Worm (Caenorhabditis elegans) whole organism, L3 larva: ENCODE data around the gene pxd-1.

Experiments used
- R02D3.7 ChIP-seq: fragments of 150-350 bp; optimal IDR thresholded peaks from 2 replicates; lab custom pipeline; 2014; ENCODE audit warnings: missing biosample characterization, missing genetic modification characterization
- ZK546.5 ChIP-seq: sonication (generic microtip); optimal IDR thresholded peaks from 2 replicates; lab custom pipeline; 2017; ENCODE audit warnings: missing biosample characterization, missing genetic modification characterization
- aly-2 ChIP-seq: fragments of 150-350 bp; optimal IDR thresholded peaks from 2 replicates; lab custom pipeline; 2014; ENCODE audit warnings: missing biosample characterization, missing genetic modification characterization
- ama-1 ChIP-seq: fragments of 150-350 bp; optimal IDR thresholded peaks from 2 replicates; lab custom pipeline; 2018
- ceh-28 ChIP-seq: fragments of 150-350 bp; optimal IDR thresholded peaks from 2 replicates; lab custom pipeline; 2014; ENCODE audit warnings: missing biosample characterization, missing genetic modification reagents, missing genetic modification characterization
- ceh-82 ChIP-seq: fragments of 150-350 bp; optimal IDR thresholded peaks from 2 replicates; lab custom pipeline; 2014; ENCODE audit warnings: missing biosample characterization, missing genetic modification characterization
- ceh-9 ChIP-seq: sonication (generic microtip); optimal IDR thresholded peaks from 2 replicates; lab custom pipeline; 2018; ENCODE audit warnings: missing biosample characterization, missing genetic modification characterization
- egl-5 ChIP-seq: fragments of 150-350 bp; optimal IDR thresholded peaks from 2 replicates; lab custom pipeline; 2017; ENCODE audit warnings: missing biosample characterization, missing genetic modification reagents, missing genetic modification characterization, inconsistent platforms
- elt-1 ChIP-seq: fragments of 150-350 bp; optimal IDR thresholded peaks from 2 replicates; lab custom pipeline; 2014; ENCODE audit warnings: missing biosample characterization, missing genetic modification characterization
- elt-2 ChIP-seq: sonication (generic microtip); optimal IDR thresholded peaks from 2 replicates; lab custom pipeline; 2016; ENCODE audit warnings: missing genetic modification reagents, mild to moderate bottlenecking, missing genetic modification characterization, missing compliant biosample characterization
- eor-1 ChIP-seq, 2 experiments: fragments of 150-350 bp; optimal IDR thresholded peaks; 2 replicates each; lab custom pipeline; 2014 to 2018; ENCODE audit warnings: missing biosample characterization in 2 of 2, missing genetic modification characterization in 2 of 2
- fkh-10 ChIP-seq: sonication (generic microtip); optimal IDR thresholded peaks from 2 replicates; lab custom pipeline; 2017; ENCODE audit warnings: missing biosample characterization, missing genetic modification reagents, missing genetic modification characterization
- fkh-2 ChIP-seq: fragments of 150-350 bp; optimal IDR thresholded peaks from 2 replicates; lab custom pipeline; 2014; ENCODE audit warnings: missing biosample characterization, missing genetic modification reagents, missing genetic modification characterization
- fos-1 ChIP-seq: fragments of 150-350 bp; optimal IDR thresholded peaks from 2 replicates; lab custom pipeline; 2014; ENCODE audit warnings: missing biosample characterization, missing genetic modification characterization
- hmg-11 ChIP-seq: sonication (generic microtip); optimal IDR thresholded peaks from 2 replicates; lab custom pipeline; 2016; ENCODE audit warnings: missing genetic modification characterization, missing compliant biosample characterization
- lin-39 ChIP-seq: fragments of 150-350 bp; optimal IDR thresholded peaks from 2 replicates; lab custom pipeline; 2018; ENCODE audit warnings: missing biosample characterization, missing genetic modification reagents, missing genetic modification characterization
- lsy-12 ChIP-seq: sonication (generic microtip); optimal IDR thresholded peaks from 2 replicates; lab custom pipeline; 2016; ENCODE audit warnings: mild to moderate bottlenecking, missing genetic modification characterization, missing compliant biosample characterization
- mdl-1 ChIP-seq: fragments of 150-350 bp; optimal IDR thresholded peaks from 2 replicates; lab custom pipeline; 2014; ENCODE audit warnings: missing biosample characterization, missing genetic modification characterization
- mml-1 ChIP-seq: fragments of 150-350 bp; sonication (generic microtip); optimal IDR thresholded peaks from 3 replicates; lab custom pipeline; 2014; ENCODE audit warnings: missing biosample characterization, missing genetic modification characterization
- nfya-1 ChIP-seq: sonication (generic microtip); optimal IDR thresholded peaks from 2 replicates; lab custom pipeline; 2017; ENCODE audit warnings: missing genetic modification characterization, mild to moderate bottlenecking, missing compliant biosample characterization, antibody characterized with exemption, moderate library complexity; ENCODE audit not compliant: insufficient read depth
- nhr-11 ChIP-seq: fragments of 150-350 bp; optimal IDR thresholded peaks from 2 replicates; lab custom pipeline; 2014; ENCODE audit warnings: missing biosample characterization, missing genetic modification characterization
- nhr-23 ChIP-seq: fragments of 150-350 bp; optimal IDR thresholded peaks from 2 replicates; lab custom pipeline; 2014; ENCODE audit warnings: missing biosample characterization, missing genetic modification reagents, missing genetic modification characterization
- nhr-25 ChIP-seq: sonication (generic microtip); optimal IDR thresholded peaks from 2 replicates; lab custom pipeline; 2017; ENCODE audit warnings: missing biosample characterization, missing genetic modification characterization
- nhr-28 ChIP-seq: fragments of 150-350 bp; optimal IDR thresholded peaks from 2 replicates; lab custom pipeline; 2014; ENCODE audit warnings: missing biosample characterization, missing genetic modification characterization
- nhr-76 ChIP-seq: fragments of 150-350 bp; sonication (generic microtip); optimal IDR thresholded peaks from 5 replicates; lab custom pipeline; 2014; ENCODE audit warnings: missing biosample characterization, missing genetic modification characterization
- pha-4 ChIP-seq: fragments of 150-350 bp; optimal IDR thresholded peaks from 2 replicates; lab custom pipeline; 2014; ENCODE audit warnings: missing biosample characterization, missing genetic modification reagents, missing genetic modification characterization
- sea-2 ChIP-seq: fragments of 150-350 bp; sonication (generic microtip); optimal IDR thresholded peaks from 4 replicates; lab custom pipeline; 2014; ENCODE audit warnings: missing biosample characterization, missing genetic modification reagents, missing genetic modification characterization
- skn-1 ChIP-seq: fragments of 150-350 bp; optimal IDR thresholded peaks from 2 replicates; lab custom pipeline; 2014; ENCODE audit warnings: missing biosample characterization, missing genetic modification characterization
- snpc-4 ChIP-seq: fragments of 150-350 bp; optimal IDR thresholded peaks from 2 replicates; lab custom pipeline; 2014; ENCODE audit warnings: missing biosample characterization, missing genetic modification characterization
- tbx-2 ChIP-seq: sonication (generic microtip); optimal IDR thresholded peaks from 2 replicates; lab custom pipeline; 2016; ENCODE audit warnings: mild to moderate bottlenecking, missing genetic modification characterization, missing compliant biosample characterization
- unc-39 ChIP-seq: sonication (generic microtip); optimal IDR thresholded peaks from 4 replicates; lab custom pipeline; 2017; ENCODE audit warnings: missing biosample characterization, missing genetic modification characterization
- unc-62 ChIP-seq: fragments of 150-350 bp; sonication (generic microtip); optimal IDR thresholded peaks from 4 replicates; lab custom pipeline; 2014; ENCODE audit warnings: missing biosample characterization, missing genetic modification reagents, missing genetic modification characterization
- zag-1 ChIP-seq: fragments of 150-350 bp; optimal IDR thresholded peaks from 2 replicates; lab custom pipeline; 2014; ENCODE audit warnings: missing biosample characterization, missing genetic modification characterization
- ztf-11 ChIP-seq: fragments of 150-350 bp; optimal IDR thresholded peaks from 2 replicates; lab custom pipeline; 2014; ENCODE audit warnings: missing biosample characterization, missing genetic modification characterization
- ztf-4 ChIP-seq: fragments of 150-350 bp; optimal IDR thresholded peaks from 2 replicates; lab custom pipeline; 2014; ENCODE audit warnings: missing biosample characterization, missing genetic modification characterization

Gene pxd-1

ce11 chrIII:3984049-3984484 is 21.9 kb upstream of the pxd-1 start:
- TF ChIP-seq mml-1, result no peak
- TF ChIP-seq pha-4, result peak; percentile 88
- no peak for TF ChIP-seq ceh-82 (tag; lab: Kevin White, UChicago)
- no peak for TF ChIP-seq tbx-2 (tag; lab: Kevin White, UChicago)
- TF ChIP-seq egl-5, result peak; percentile 60
- peak; percentile 10 for TF ChIP-seq lsy-12 (tag; lab: Kevin White, UChicago)
- peak; percentile 24 for TF ChIP-seq nfya-1 (tag; lab: Kevin White, UChicago)
- TF ChIP-seq ZK546.5 (tag; lab: Kevin White, UChicago), result no peak
- no peak for TF ChIP-seq R02D3.7 (tag; lab: Kevin White, UChicago)
- no peak for TF ChIP-seq aly-2 (tag; lab: Kevin White, UChicago)
- no peak for TF ChIP-seq ztf-4 (tag; lab: Kevin White, UChicago)
- no peak for TF ChIP-seq nhr-23 (tag; lab: Kevin White, UChicago)
- TF ChIP-seq snpc-4 (tag; lab: Kevin White, UChicago), result peak; percentile 14
- peak; percentile 36 for TF ChIP-seq hmg-11 (tag; lab: Kevin White, UChicago)
- peak; percentile 1 for TF ChIP-seq lin-39 (tag; lab: Kevin White, UChicago)
- TF ChIP-seq nhr-28 (tag; lab: Kevin White, UChicago), result no peak

DNA sequence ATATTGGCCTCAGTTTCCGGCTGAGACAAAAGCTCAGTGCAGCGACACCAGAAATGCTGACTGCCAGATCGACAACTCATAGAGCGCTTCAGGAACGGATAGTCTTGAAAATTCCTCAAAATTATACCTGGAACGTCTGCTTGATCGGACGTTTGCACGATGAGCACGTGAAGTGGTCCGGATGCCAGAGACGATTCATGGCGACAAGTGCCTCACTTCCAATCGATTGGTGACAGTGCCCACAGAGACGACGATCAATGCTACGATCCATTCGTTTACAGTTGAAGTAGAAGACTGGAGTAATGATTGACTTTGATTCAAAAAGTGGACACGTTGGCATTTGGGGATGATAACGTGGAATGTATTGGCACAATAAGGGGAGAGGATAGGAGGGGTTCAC is 19.6 kb upstream of the pxd-1 start, which contains the start of gene Y1A5A.1:
TSS of gene Y1A5A.1 (minus strand) at position 294 of the 400 bp plus-strand sequence.
- no peak for TF ChIP-seq fos-1
- TF ChIP-seq elt-1 (tag; lab: Kevin White, UChicago), result no peak
- TF ChIP-seq hmg-11 (tag; lab: Kevin White, UChicago), result no peak
- no peak for TF ChIP-seq nfya-1 (tag; lab: Kevin White, UChicago)
- TF ChIP-seq ztf-11, result no peak
- no peak for TF ChIP-seq ZK546.5 (tag; lab: Kevin White, UChicago)
- TF ChIP-seq nhr-28 (tag; lab: Kevin White, UChicago), result no peak
- no peak for TF ChIP-seq unc-62 (GFP tag; lab: Kevin White, UChicago)
- TF ChIP-seq ceh-9 (tag; lab: Kevin White, UChicago), result no peak
- TF ChIP-seq aly-2 (tag; lab: Kevin White, UChicago), result no peak
- TF ChIP-seq zag-1, result no peak
- TF ChIP-seq egl-5, result no peak
- no peak for TF ChIP-seq R02D3.7 (tag; lab: Kevin White, UChicago)
- TF ChIP-seq fkh-2 (tag; lab: Kevin White, UChicago), result no peak
- TF ChIP-seq ceh-28, result no peak
- TF ChIP-seq unc-39, result no peak
- TF ChIP-seq mml-1, result no peak
- no peak for TF ChIP-seq eor-1 (tag; optimal IDR thresholded peaks at IDR 0.05; lab: Kevin White, UChicago)
- no peak for TF ChIP-seq tbx-2 (tag; lab: Kevin White, UChicago)
- no peak for TF ChIP-seq ama-1 (lab: Kevin White, UChicago)

DNA sequence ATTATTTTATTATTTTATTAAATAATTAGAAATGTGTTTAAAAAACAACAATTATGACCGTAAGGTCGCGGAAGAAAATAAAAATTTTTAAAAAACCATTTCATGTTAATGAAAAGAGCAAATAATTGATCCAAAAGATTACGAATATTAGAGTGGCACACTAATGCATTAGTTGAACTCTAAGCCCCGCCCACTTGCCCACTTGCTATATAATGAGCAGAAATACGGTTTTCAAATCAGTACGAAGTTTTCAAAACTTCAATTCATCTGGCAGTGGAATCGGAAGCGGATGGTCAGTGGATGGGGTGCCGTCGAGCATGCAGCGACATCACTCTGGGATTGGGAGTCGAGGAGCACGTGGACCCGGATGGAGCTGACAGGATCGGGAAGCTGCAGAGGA is 18.2 kb upstream of the pxd-1 start, which contains the start of gene C36E8.6:
TSS of gene C36E8.6 (plus strand) at position 301 of the 400 bp plus-strand sequence.
- TF ChIP-seq nhr-11 (tag; lab: Kevin White, UChicago), result no peak
- no peak for TF ChIP-seq ceh-28
- no peak for TF ChIP-seq ama-1 (lab: Kevin White, UChicago)
- TF ChIP-seq skn-1 (tag; lab: Kevin White, UChicago), result no peak
- no peak for TF ChIP-seq lin-39 (tag; lab: Kevin White, UChicago)
- TF ChIP-seq nfya-1 (tag; lab: Kevin White, UChicago), result no peak
- TF ChIP-seq snpc-4 (tag; lab: Kevin White, UChicago), result no peak
- no peak for TF ChIP-seq lsy-12 (tag; lab: Kevin White, UChicago)
- TF ChIP-seq unc-39, result no peak
- no peak for TF ChIP-seq nhr-28 (tag; lab: Kevin White, UChicago)
- no peak for TF ChIP-seq nhr-25
- no peak for TF ChIP-seq pha-4

ce11 chrIII:3991362-3991761 is 14.6 kb upstream of the pxd-1 start:
- TF ChIP-seq nfya-1 (tag; lab: Kevin White, UChicago), result peak; percentile 33
- TF ChIP-seq nhr-76 (tag; lab: Kevin White, UChicago), result no peak

DNA sequence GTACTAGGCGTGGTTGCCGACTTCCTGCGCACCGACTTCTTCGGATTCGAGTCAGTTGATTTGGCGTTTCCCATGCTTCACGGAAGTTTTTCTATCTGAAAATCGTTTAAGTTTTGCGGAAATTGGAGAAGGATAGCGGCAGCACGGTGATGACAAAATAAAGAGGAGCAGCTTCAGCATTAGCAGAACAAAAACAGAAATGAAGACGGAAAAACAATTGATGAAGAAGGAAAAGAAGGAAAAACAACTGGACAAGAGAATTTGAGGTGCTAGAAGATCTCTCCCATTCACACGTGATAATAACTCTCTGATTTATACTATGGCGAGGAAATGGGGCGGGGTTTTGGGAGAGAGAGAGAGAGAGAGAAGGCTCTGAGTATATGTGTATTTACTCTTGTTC is 13.9 kb upstream of the pxd-1 start, which contains the start of gene glb-11:
TSS of gene glb-11 (minus strand) at position 101 of the 400 bp plus-strand sequence.
- TF ChIP-seq ama-1 (lab: Kevin White, UChicago) (no peak), aly-2 (tag; lab: Kevin White, UChicago) (no peak), snpc-4 (tag; lab: Kevin White, UChicago) (no peak), nhr-28 (tag; lab: Kevin White, UChicago) (no peak), lsy-12 (tag; lab: Kevin White, UChicago) (no peak), fkh-10 (no peak), zag-1 (no peak), ceh-9 (tag; lab: Kevin White, UChicago) (no peak), sea-2 (no peak), mdl-1 (tag; lab: Kevin White, UChicago) (no peak), elt-2 (no peak), ztf-11 (no peak)
